Fruit fly (Drosophila melanogaster) whole organism: ENCODE results near the gene O-fut2.

Experiments
- CG8478 ChIP-seq: fragments of >200 bp; optimal IDR thresholded peaks from 2 replicates; lab custom pipeline; 2018; ENCODE audit warnings: inconsistent platforms
- Dll ChIP-seq: fragments of >200 bp; optimal IDR thresholded peaks from 2 replicates; lab custom pipeline; 2017
- EcR ChIP-seq, 2 experiments: fragments of >200 bp; optimal IDR thresholded peaks; 2 replicates each; lab custom pipeline; 2017; ENCODE audit warnings: missing biosample characterization in 2 of 2, missing genetic modification characterization in 2 of 2, missing genetic modification reagents in 2 of 2
- pan ChIP-seq: fragments of >200 bp; optimal IDR thresholded peaks from 2 replicates; lab custom pipeline; 2017
- psq ChIP-seq: fragments of >200 bp; optimal IDR thresholded peaks from 2 replicates; lab custom pipeline; 2017
- usp ChIP-seq: fragments of >200 bp; optimal IDR thresholded peaks from 2 replicates; lab custom pipeline; 2017; ENCODE audit warnings: missing biosample characterization, missing genetic modification characterization, mixed read lengths

The O-fut2 gene

dm6 chrX:1472222-1472621 is 6.4 kb upstream of the O-fut2 start, which contains the start of gene CG14780:
Gene CG14780 (plus strand): TSS chrX:1472522.
- no peak for TF ChIP-seq CG8478
- TF ChIP-seq EcR (GFP tag; optimal IDR thresholded peaks at IDR 0.05; lab: Kevin White, UChicago), result no peak
- no peak for TF ChIP-seq usp
- no peak for TF ChIP-seq pan (lab: Kevin White, UChicago)
- no peak for TF ChIP-seq Dll (lab: Kevin White, UChicago)

- TF ChIP-seq usp (no peak), pan (lab: Kevin White, UChicago) (no peak), CG8478 (no peak), Dll (lab: Kevin White, UChicago) (no peak), psq (lab: Kevin White, UChicago) (no peak), EcR (GFP tag; optimal IDR thresholded peaks at IDR 0.05; lab: Kevin White, UChicago) (no peak)
Observed at dm6 chrX:1470562-1470961, 4.8 kb upstream of the O-fut2 start, which contains the start of gene pck. Gene pck (plus strand): TSS chrX:1470666.

- TF ChIP-seq Dll (lab: Kevin White, UChicago), result no peak
Observed at dm6 chrX:1469717-1470116, 3.9 kb upstream of the O-fut2 start, which contains the start of gene CG32808. Gene CG32808 (minus strand): TSS chrX:1469817.

- no peak for TF ChIP-seq pan (lab: Kevin White, UChicago)
Observed at dm6 chrX:1467382-1467592, 1.5 kb upstream of the O-fut2 start, which contains the start of gene CG14778. Gene CG14778 (plus strand): TSS chrX:1467493.

dm6 chrX:1466505-1467381 is 947 bp upstream of the O-fut2 start:
- TF ChIP-seq usp, result no peak
- peak; percentile 53 for TF ChIP-seq Dll (lab: Kevin White, UChicago)

dm6 chrX:1464033-1464432 is 1.8 kb downstream of the O-fut2 start, which contains the start of gene Ns3:
Gene Ns3 (minus strand): TSS chrX:1464220.
- TF ChIP-seq psq (lab: Kevin White, UChicago) (no peak), CG8478 (no peak), usp (no peak), EcR (GFP tag; optimal IDR thresholded peaks at IDR 0.05; lab: Kevin White, UChicago) (no peak), Dll (lab: Kevin White, UChicago) (no peak), pan (lab: Kevin White, UChicago) (no peak)

- TF ChIP-seq Dll (lab: Kevin White, UChicago), result no peak
- TF ChIP-seq EcR (GFP tag; optimal IDR thresholded peaks at IDR 0.05; lab: Kevin White, UChicago), result no peak
- no peak for TF ChIP-seq psq (lab: Kevin White, UChicago)
- no peak for TF ChIP-seq usp
- no peak for TF ChIP-seq CG8478
Observed at dm6 chrX:1461544-1461943, 4.3 kb downstream of the O-fut2 start, which contains the start of gene CG14787. Gene CG14787 (minus strand): TSS chrX:1461676.

- no peak for TF ChIP-seq pan (lab: Kevin White, UChicago)
- no peak for TF ChIP-seq psq (lab: Kevin White, UChicago)
- no peak for TF ChIP-seq EcR (GFP tag; optimal IDR thresholded peaks at IDR 0.05; lab: Kevin White, UChicago)
Observed at dm6 chrX:1460278-1460872, 5.4 kb downstream of the O-fut2 start, which contains the start of gene Lrpprc2. Gene Lrpprc2 (minus strand): TSS chrX:1460617.

dm6 chrX:1456954-1457353 is 8.8 kb downstream of the O-fut2 start, which contains the start of gene CG14785:
Gene CG14785 (minus strand): TSS chrX:1457054.
- TF ChIP-seq Dll (lab: Kevin White, UChicago), result no peak
- TF ChIP-seq usp, result no peak
- no peak for TF ChIP-seq CG8478
- TF ChIP-seq pan (lab: Kevin White, UChicago), result no peak
- no peak for TF ChIP-seq psq (lab: Kevin White, UChicago)
- TF ChIP-seq EcR (GFP tag; optimal IDR thresholded peaks at IDR 0.05; lab: Kevin White, UChicago), result no peak

dm6 chrX:1454837-1455236 is 11.0 kb downstream of the O-fut2 start:
- no peak for TF ChIP-seq usp
- no peak for TF ChIP-seq CG8478

dm6 chrX:1452130-1452529 is 13.7 kb downstream of the O-fut2 start, which contains the start of gene Gr2a:
Gene Gr2a (plus strand): TSS chrX:1452430.
- TF ChIP-seq psq (lab: Kevin White, UChicago), result no peak
- TF ChIP-seq pan (lab: Kevin White, UChicago), result no peak
- TF ChIP-seq Dll (lab: Kevin White, UChicago), result no peak
- no peak for TF ChIP-seq usp
- TF ChIP-seq EcR (GFP tag; optimal IDR thresholded peaks at IDR 0.05; lab: Kevin White, UChicago), result no peak
